Fruit fly (Drosophila melanogaster) whole organism, embryonic: ENCODE data around the gene Nepl12.

Source experiments
- Aef1 ChIP-seq: fragments of 200-800 bp; sonication (Bioruptor generic); IDR thresholded peaks from 3 replicates; pipeline ENCODE4 v1.3.6; 2022; ENCODE audit warnings: missing biosample characterization, missing genetic modification characterization
- Bteb2 ChIP-seq: fragments of 200-800 bp; sonication (Bioruptor generic); optimal IDR thresholded peaks from 2 replicates; lab custom pipeline; 2016; ENCODE audit warnings: missing biosample characterization, missing genetic modification characterization
- CG11247 ChIP-seq: fragments of 200-800 bp; sonication (Bioruptor generic); IDR thresholded peaks from 2 replicates; pipeline ENCODE4 v1.3.6; 2022; ENCODE audit warnings: missing biosample characterization, missing genetic modification characterization
- CG12769 ChIP-seq: fragments of 200-800 bp; sonication (Bioruptor generic); optimal IDR thresholded peaks from 2 replicates; lab custom pipeline; 2019; ENCODE audit warnings: missing biosample characterization, mild to moderate bottlenecking, missing genetic modification characterization, moderate library complexity
- CG13424 ChIP-seq: fragments of 200-800 bp; sonication (Bioruptor generic); optimal IDR thresholded peaks from 2 replicates; lab custom pipeline; 2019; ENCODE audit warnings: missing biosample characterization, mild to moderate bottlenecking, missing genetic modification characterization, moderate library complexity
- CG14441 ChIP-seq: fragments of 200-800 bp; sonication (Bioruptor generic); IDR thresholded peaks from 2 replicates; pipeline ENCODE4 v1.3.6; 2022; ENCODE audit warnings: missing biosample characterization, missing genetic modification characterization
- CG14667 ChIP-seq: fragments of 200-800 bp; sonication (Bioruptor generic); IDR thresholded peaks from 2 replicates; pipeline ENCODE4 v1.3.6; 2022; ENCODE audit warnings: missing biosample characterization, missing genetic modification characterization
- CG17568 ChIP-seq: fragments of 200-800 bp; sonication (Bioruptor generic); optimal IDR thresholded peaks from 2 replicates; lab custom pipeline; 2018; ENCODE audit warnings: missing biosample characterization, mild to moderate bottlenecking, missing genetic modification characterization, moderate library complexity
- CG17802 ChIP-seq: fragments of 200-800 bp; sonication (Bioruptor generic); optimal IDR thresholded peaks from 2 replicates; lab custom pipeline; 2018; ENCODE audit warnings: missing biosample characterization, mild to moderate bottlenecking, missing genetic modification characterization, moderate library complexity
- CG30403 ChIP-seq: fragments of 200-800 bp; sonication (Bioruptor generic); optimal IDR thresholded peaks from 3 replicates; lab custom pipeline; 2016; ENCODE audit warnings: missing biosample characterization, missing genetic modification characterization
- CG34224 ChIP-seq: fragments of 200-800 bp; sonication (Bioruptor generic); IDR thresholded peaks from 3 replicates; pipeline ENCODE4 v1.3.6; 2022; ENCODE audit warnings: missing biosample characterization, missing genetic modification characterization; ENCODE audit not compliant: partially characterized antibody
- CG34422 ChIP-seq: fragments of 200-800 bp; sonication (Bioruptor generic); IDR thresholded peaks from 3 replicates; pipeline ENCODE4 v1.3.6; 2022; ENCODE audit warnings: missing biosample characterization, missing genetic modification characterization
- CG4360 ChIP-seq: fragments of 200-800 bp; sonication (Bioruptor generic); IDR thresholded peaks from 2 replicates; pipeline ENCODE4 v1.3.6; 2022; ENCODE audit warnings: missing biosample characterization, missing genetic modification characterization
- CG5245 ChIP-seq: fragments of 200-800 bp; sonication (Bioruptor generic); optimal IDR thresholded peaks from 3 replicates; lab custom pipeline; 2016; ENCODE audit warnings: missing biosample characterization, missing genetic modification characterization
- CG7271 ChIP-seq: fragments of 200-800 bp; sonication (Bioruptor generic); optimal IDR thresholded peaks from 2 replicates; lab custom pipeline; 2018; ENCODE audit warnings: missing biosample characterization, mild to moderate bottlenecking, missing genetic modification characterization, moderate library complexity
- CG8290 ChIP-seq, 3 experiments: fragments of 200-800 bp; sonication (Bioruptor generic); optimal IDR thresholded peaks; 2 replicates each; lab custom pipeline; 2016 to 2019; ENCODE audit warnings: missing biosample characterization in 3 of 3, missing genetic modification characterization in 3 of 3, mild to moderate bottlenecking in 2 of 3, moderate library complexity in 1 of 3
- CG8478 ChIP-seq: fragments of >200 bp; optimal IDR thresholded peaks from 2 replicates; lab custom pipeline; 2018
- Camta ChIP-seq: fragments of 200-800 bp; sonication (Bioruptor generic); optimal IDR thresholded peaks from 2 replicates; lab custom pipeline; 2016; ENCODE audit warnings: missing biosample characterization, missing genetic modification characterization
- Chrac-16 ChIP-seq: fragments of 200-800 bp; sonication (Bioruptor generic); optimal IDR thresholded peaks from 3 replicates; lab custom pipeline; 2016; ENCODE audit warnings: missing biosample characterization, missing genetic modification characterization
- GATAe ChIP-seq: fragments of 200-800 bp; sonication (Bioruptor generic); conservative IDR thresholded peaks from 2 replicates; pipeline ENCODE4 v1.3.6; 2022; ENCODE audit warnings: missing biosample characterization, missing genetic modification characterization
- Opbp ChIP-seq: fragments of 200-800 bp; sonication (Bioruptor generic); IDR thresholded peaks from 3 replicates; pipeline ENCODE4 v1.3.6; 2022; ENCODE audit warnings: missing biosample characterization, missing genetic modification characterization; ENCODE audit not compliant: partially characterized antibody
- Poxn ChIP-seq: fragments of 200-800 bp; sonication (Bioruptor generic); IDR thresholded peaks from 2 replicates; pipeline ENCODE4 v1.3.6; 2022; ENCODE audit warnings: missing biosample characterization, missing genetic modification characterization
- TFAM ChIP-seq: fragments of 200-800 bp; sonication (Bioruptor generic); optimal IDR thresholded peaks from 2 replicates; lab custom pipeline; 2017; ENCODE audit warnings: missing biosample characterization, missing genetic modification characterization, inconsistent platforms
- bowl ChIP-seq: fragments of 200-800 bp; sonication (Bioruptor generic); IDR thresholded peaks from 2 replicates; pipeline ENCODE4 v1.3.6; 2022; ENCODE audit warnings: missing biosample characterization, missing genetic modification characterization
- chif ChIP-seq, 2 experiments: fragments of 200-800 bp; sonication (Bioruptor generic); optimal IDR thresholded peaks; 3 replicates each; lab custom pipeline; 2016; ENCODE audit warnings: missing biosample characterization in 2 of 2, missing genetic modification characterization in 2 of 2
- crc ChIP-seq: fragments of 200-800 bp; sonication (Bioruptor generic); optimal IDR thresholded peaks from 2 replicates; lab custom pipeline; 2016; ENCODE audit warnings: missing biosample characterization, missing genetic modification characterization
- dpn ChIP-seq, 2 experiments: fragments of 200-800 bp; sonication (Bioruptor generic); optimal IDR thresholded peaks; 3 replicates each; lab custom pipeline; 2016; ENCODE audit warnings: missing biosample characterization in 2 of 2, missing genetic modification characterization in 2 of 2
- en ChIP-seq: fragments of 200-800 bp; sonication (Bioruptor generic); optimal IDR thresholded peaks from 2 replicates; lab custom pipeline; 2016; ENCODE audit warnings: missing biosample characterization, missing genetic modification characterization
- eve ChIP-seq, 2 experiments: fragments of >200 bp; optimal IDR thresholded peaks; 2 replicates each; lab custom pipeline; 2017; ENCODE audit warnings: missing biosample characterization in 2 of 2, missing genetic modification characterization in 2 of 2
- ewg ChIP-seq: fragments of 200-800 bp; sonication (Bioruptor generic); optimal IDR thresholded peaks from 3 replicates; lab custom pipeline; 2017; ENCODE audit warnings: mild to moderate bottlenecking, missing biosample characterization, missing genetic modification reagents, missing genetic modification characterization
- gro ChIP-seq: fragments of 200-800 bp; sonication (Bioruptor generic); optimal IDR thresholded peaks from 2 replicates; lab custom pipeline; 2016; ENCODE audit warnings: missing biosample characterization, missing genetic modification characterization
- hbn ChIP-seq: fragments of 200-800 bp; sonication (Bioruptor generic); IDR thresholded peaks from 2 replicates; pipeline ENCODE4 v1.3.6; 2022; ENCODE audit warnings: missing biosample characterization, missing genetic modification characterization; ENCODE audit not compliant: partially characterized antibody
- her ChIP-seq: fragments of 200-800 bp; sonication (Bioruptor generic); optimal IDR thresholded peaks from 2 replicates; lab custom pipeline; 2016; ENCODE audit warnings: missing biosample characterization, missing genetic modification characterization
- hth ChIP-seq: fragments of >200 bp; optimal IDR thresholded peaks from 2 replicates; lab custom pipeline; 2017; ENCODE audit warnings: inconsistent platforms
- kah ChIP-seq: fragments of 200-800 bp; sonication (Bioruptor generic); optimal IDR thresholded peaks from 2 replicates; lab custom pipeline; 2018; ENCODE audit warnings: missing biosample characterization, mild to moderate bottlenecking, missing genetic modification characterization
- lov ChIP-seq, 2 experiments: fragments of 200-800 bp in 1 of 2; fragments of >200 bp in 1 of 2; sonication (Bioruptor generic) in 1 of 2; IDR thresholded peaks in 1 of 2; optimal IDR thresholded peaks in 1 of 2; 2 replicates in 1 of 2; 3 replicates in 1 of 2; pipeline versions ENCODE4 v1.3.6 to Lab custom; 2017 to 2022; ENCODE audit warnings: missing biosample characterization in 1 of 2, missing genetic modification characterization in 1 of 2
- mirr ChIP-seq: fragments of 200-800 bp; sonication (Bioruptor generic); optimal IDR thresholded peaks from 3 replicates; lab custom pipeline; 2018; ENCODE audit warnings: missing biosample characterization, mild to moderate bottlenecking, missing genetic modification characterization
- oc ChIP-seq: fragments of 200-800 bp; sonication (Bioruptor generic); optimal IDR thresholded peaks from 2 replicates; lab custom pipeline; 2018; ENCODE audit warnings: missing biosample characterization, mild to moderate bottlenecking, missing genetic modification characterization, moderate library complexity
- pan ChIP-seq, 4 experiments: fragments of >200 bp in 3 of 4; fragments of 200-800 bp in 1 of 4; sonication (Bioruptor generic) in 1 of 4; optimal IDR thresholded peaks in 3 of 4; IDR thresholded peaks in 1 of 4; 2 replicates each; pipeline versions ENCODE4 v1.3.6 to Lab custom; 2017 to 2022; ENCODE audit warnings: missing biosample characterization in 2 of 4, missing genetic modification characterization in 2 of 4, mixed read lengths in 1 of 4
- ranshi ChIP-seq: fragments of 200-800 bp; sonication (Bioruptor generic); IDR thresholded peaks from 2 replicates; pipeline ENCODE4 v1.3.6; 2022; ENCODE audit warnings: missing biosample characterization, missing genetic modification characterization
- row ChIP-seq: fragments of 200-800 bp; sonication (Bioruptor generic); IDR thresholded peaks from 3 replicates; pipeline ENCODE4 v1.3.6; 2022; ENCODE audit warnings: missing biosample characterization, missing genetic modification characterization
- scrt ChIP-seq: fragments of 200-800 bp; sonication (Bioruptor generic); optimal IDR thresholded peaks from 2 replicates; lab custom pipeline; 2018; ENCODE audit warnings: missing biosample characterization, mild to moderate bottlenecking, missing genetic modification characterization, moderate library complexity
- sens ChIP-seq: fragments of 200-800 bp; sonication (Bioruptor generic); peaks from one replicate; lab custom pipeline; 2016; ENCODE audit warnings: missing biosample characterization, missing genetic modification characterization
- sima ChIP-seq: fragments of 200-800 bp; sonication (Bioruptor generic); optimal IDR thresholded peaks from 2 replicates; lab custom pipeline; 2016; ENCODE audit warnings: missing biosample characterization, missing genetic modification characterization
- stwl ChIP-seq: fragments of 200-800 bp; sonication (Bioruptor generic); optimal IDR thresholded peaks from 3 replicates; lab custom pipeline; 2018; ENCODE audit warnings: missing biosample characterization, mild to moderate bottlenecking, missing genetic modification characterization, moderate library complexity
- tap ChIP-seq: fragments of 200-800 bp; optimal IDR thresholded peaks from 3 replicates; lab custom pipeline; 2019; ENCODE audit warnings: missing biosample characterization, mild to moderate bottlenecking, missing genetic modification characterization, moderate library complexity
- vfl ChIP-seq: fragments of 200-800 bp; sonication (Bioruptor generic); optimal IDR thresholded peaks from 2 replicates; lab custom pipeline; 2016; ENCODE audit warnings: missing biosample characterization, missing genetic modification characterization
- zen ChIP-seq: fragments of 200-800 bp; sonication (Bioruptor generic); optimal IDR thresholded peaks from 3 replicates; lab custom pipeline; 2018; ENCODE audit warnings: missing biosample characterization, mild to moderate bottlenecking, missing genetic modification characterization, moderate library complexity
- zfh1 ChIP-seq: fragments of 200-800 bp; sonication (Bioruptor generic); IDR thresholded peaks from 3 replicates; pipeline ENCODE4 v1.3.6; 2022; ENCODE audit warnings: missing biosample characterization, missing genetic modification characterization

Nepl12 gene

dm6 chr3R:9626880-9627401 lies 48.4 kb upstream of the Nepl12 start, which contains the start of the genes CG9427 and CG8319 (continued):
- TF ChIP-seq CG17568 (no peak), stwl (peak; percentile 71), zfh1 (GFP tag; lab: Robert Waterston, UW) (peak; percentile 63; the same call in 1 of the 3 replicates), oc (peak; percentile 78), CG14441 (GFP tag; lab: Robert Waterston, UW) (no peak; the same call in 1 of the 2 replicates), Camta (GFP tag; lab: Kevin White, UChicago) (peak; percentile 61), CG13424 (peak; percentile 70), CG4360 (GFP tag; lab: Robert Waterston, UW) (no peak), Chrac-16 (GFP tag; lab: Kevin White, UChicago) (peak; percentile 57), Poxn (no peak), zen (tag; lab: Kevin White, UChicago) (peak; percentile 72), TFAM (no peak), Opbp (peak; percentile 48; the same call in 2 of the 3 replicates), row (GFP tag; lab: Robert Waterston, UW) (peak; percentile 82), sima (GFP tag; lab: Kevin White, UChicago) (no peak), gro (peak; percentile 66), CG8478 (no peak), crc (GFP tag; lab: Kevin White, UChicago) (no peak), hth (lab: Kevin White, UChicago) (no peak), ewg (GFP tag; lab: Kevin White, UChicago) (no peak), CG34422 (no peak; the same call in 2 of the 3 replicates), vfl (peak; percentile 42), Bteb2 (peak; percentile 70), mirr (GFP tag; lab: Kevin White, UChicago) (no peak), CG5245 (GFP tag; lab: Kevin White, UChicago) (peak; percentile 20), GATAe (GFP tag; lab: Robert Waterston, UW) (no peak), ranshi (0 out of 2 replicates have a peak, but pooled peaks have one; percentile 28), kah (GFP tag; lab: Kevin White, UChicago) (no peak), CG7271 (tag; lab: Kevin White, UChicago) (no peak), CG34224 (GFP tag; lab: Robert Waterston, UW) (peak; percentile 92), CG14667 (GFP tag; lab: Robert Waterston, UW) (no peak), CG30403 (peak; percentile 81), tap (tag; lab: Kevin White, UChicago) (peak; percentile 41), CG17802 (no peak), Aef1 (peak; percentile 33; the same call in 1 of the 3 replicates), bowl (GFP tag; lab: Robert Waterston, UW) (no peak), CG12769 (peak; percentile 37), eve (GFP tag; optimal IDR thresholded peaks at IDR 0.05; lab: Kevin White, UChicago) (no peak), CG8290 (GFP tag; optimal IDR thresholded peaks at IDR 0.05; lab: Kevin White, UChicago) (peak; percentile 34), CG8290 (tag; optimal IDR thresholded peaks at IDR 0.05; lab: Kevin White, UChicago) (peak in 1 of 2 experiments; percentile 53), hbn (GFP tag; lab: Robert Waterston, UW) (peak; percentile 86), en (GFP tag; lab: Kevin White, UChicago) (peak; percentile 10), CG11247 (GFP tag; lab: Robert Waterston, UW) (peak; percentile 38; the same call in 1 of the 2 replicates), her (GFP tag; lab: Kevin White, UChicago) (no peak), chif (GFP tag; optimal IDR thresholded peaks at IDR 0.05; lab: Kevin White, UChicago) (peak; percentile 40 to 63), lov (optimal IDR thresholded peaks at IDR 0.05; lab: Kevin White, UChicago) (no peak), lov (GFP tag; IDR thresholded peaks at IDR 0.05; lab: Robert Waterston, UW) (no peak), pan (optimal IDR thresholded peaks at IDR 0.05; lab: Kevin White, UChicago) (no peak), pan (GFP tag; optimal IDR thresholded peaks at IDR 0.05 in 1 of 2, IDR thresholded peaks at IDR 0.05 in 1 of 2) (peak in 1 of 2 experiments; percentile 9), dpn (GFP tag; optimal IDR thresholded peaks at IDR 0.05; lab: Kevin White, UChicago) (peak; percentile 57 to 77), sens (peak; percentile 94), scrt (GFP tag; lab: Kevin White, UChicago) (peak; percentile 40)
